Worm (Caenorhabditis elegans) whole organism, mixed stage, embryonic: ENCODE data around the gene mlp-1.

Source experiments
- M03D4.4 ChIP-seq: sonication (generic microtip); optimal IDR thresholded peaks from 2 replicates; lab custom pipeline; 2017; ENCODE audit warnings: mild to moderate bottlenecking, missing genetic modification characterization, missing compliant biosample characterization
- bed-3 ChIP-seq: fragments of 200-800 bp; sonication (Bioruptor generic); optimal IDR thresholded peaks from 3 replicates; lab custom pipeline; 2018; ENCODE audit warnings: mild to moderate bottlenecking, missing genetic modification characterization, moderate library complexity, missing compliant biosample characterization
- blmp-1 ChIP-seq: fragments of 150-350 bp; optimal IDR thresholded peaks from 2 replicates; lab custom pipeline; 2014; ENCODE audit warnings: missing biosample characterization, missing genetic modification characterization
- ceh-39 ChIP-seq: fragments of 150-350 bp; optimal IDR thresholded peaks from 2 replicates; lab custom pipeline; 2014; ENCODE audit warnings: missing biosample characterization, missing genetic modification characterization
- ceh-43 ChIP-seq: fragments of 200-800 bp; sonication (Bioruptor generic); optimal IDR thresholded peaks from 2 replicates; lab custom pipeline; 2018; ENCODE audit warnings: mild to moderate bottlenecking, missing genetic modification characterization, moderate library complexity, missing compliant biosample characterization
- ceh-83 ChIP-seq: fragments of 200-800 bp; sonication (Bioruptor generic); optimal IDR thresholded peaks from 2 replicates; lab custom pipeline; 2018; ENCODE audit warnings: mild to moderate bottlenecking, missing genetic modification characterization, missing compliant biosample characterization
- cnd-1 ChIP-seq: fragments of 200-800 bp; sonication (Bioruptor generic); optimal IDR thresholded peaks from 2 replicates; lab custom pipeline; 2018; ENCODE audit warnings: mild to moderate bottlenecking, missing genetic modification characterization, missing compliant biosample characterization
- drap-1 ChIP-seq: fragments of 200-800 bp; sonication (Bioruptor generic); optimal IDR thresholded peaks from 3 replicates; lab custom pipeline; 2018; ENCODE audit warnings: mild to moderate bottlenecking, missing genetic modification characterization, missing compliant biosample characterization
- elt-1 ChIP-seq: sonication (generic microtip); optimal IDR thresholded peaks from 2 replicates; lab custom pipeline; 2017; ENCODE audit warnings: missing genetic modification characterization, mild to moderate bottlenecking, missing compliant biosample characterization, antibody characterized with exemption, moderate library complexity, borderline replicate concordance; ENCODE audit not compliant: insufficient read depth
- elt-3 ChIP-seq: fragments of 150-350 bp; optimal IDR thresholded peaks from 2 replicates; lab custom pipeline; 2014; ENCODE audit warnings: missing biosample characterization, missing genetic modification characterization
- flh-1 ChIP-seq: fragments of 200-800 bp; sonication (Bioruptor generic); optimal IDR thresholded peaks from 2 replicates; lab custom pipeline; 2018; ENCODE audit warnings: mild to moderate bottlenecking, missing genetic modification characterization, moderate library complexity, missing compliant biosample characterization
- ham-2 ChIP-seq: fragments of 200-800 bp; sonication (Bioruptor generic); optimal IDR thresholded peaks from 2 replicates; lab custom pipeline; 2018; ENCODE audit warnings: mild to moderate bottlenecking, missing genetic modification characterization, missing compliant biosample characterization
- hlh-1 ChIP-seq: fragments of 150-350 bp; optimal IDR thresholded peaks from 2 replicates; lab custom pipeline; 2014; ENCODE audit warnings: missing biosample characterization, missing genetic modification reagents, missing genetic modification characterization
- lin-32 ChIP-seq: fragments of 200-800 bp; sonication (Bioruptor generic); optimal IDR thresholded peaks from 2 replicates; lab custom pipeline; 2018; ENCODE audit warnings: mild to moderate bottlenecking, missing genetic modification characterization, missing compliant biosample characterization
- lsy-2 ChIP-seq: fragments of 150-350 bp; optimal IDR thresholded peaks from 2 replicates; lab custom pipeline; 2014; ENCODE audit warnings: missing biosample characterization, missing genetic modification characterization
- mab-5 ChIP-seq: fragments of 150-350 bp; optimal IDR thresholded peaks from 2 replicates; lab custom pipeline; 2014; ENCODE audit warnings: missing biosample characterization, missing genetic modification characterization
- mep-1 ChIP-seq: fragments of 150-350 bp; optimal IDR thresholded peaks from 2 replicates; lab custom pipeline; 2017; ENCODE audit warnings: missing biosample characterization, missing genetic modification reagents, missing genetic modification characterization, inconsistent platforms
- nhr-12 ChIP-seq: fragments of 150-350 bp; optimal IDR thresholded peaks from 2 replicates; lab custom pipeline; 2014; ENCODE audit warnings: missing biosample characterization, missing genetic modification characterization
- nhr-2 ChIP-seq: fragments of 150-350 bp; optimal IDR thresholded peaks from 2 replicates; lab custom pipeline; 2014; ENCODE audit warnings: missing biosample characterization, missing genetic modification characterization
- nhr-237 ChIP-seq: fragments of 150-350 bp; optimal IDR thresholded peaks from 2 replicates; lab custom pipeline; 2014; ENCODE audit warnings: missing biosample characterization, missing genetic modification characterization
- nhr-28 ChIP-seq: fragments of 150-350 bp; optimal IDR thresholded peaks from 2 replicates; lab custom pipeline; 2014; ENCODE audit warnings: missing biosample characterization, missing genetic modification characterization
- nhr-76 ChIP-seq: sonication (generic microtip); optimal IDR thresholded peaks from 2 replicates; lab custom pipeline; 2017; ENCODE audit warnings: missing biosample characterization, missing genetic modification characterization
- pha-4 ChIP-seq: fragments of 150-350 bp; optimal IDR thresholded peaks from 2 replicates; lab custom pipeline; 2018; ENCODE audit warnings: missing biosample characterization, missing genetic modification reagents, missing genetic modification characterization
- sem-2 ChIP-seq: fragments of 200-800 bp; sonication (Bioruptor generic); optimal IDR thresholded peaks from 2 replicates; lab custom pipeline; 2018; ENCODE audit warnings: mild to moderate bottlenecking, missing genetic modification characterization, missing compliant biosample characterization
- sptf-1 ChIP-seq: sonication (generic microtip); optimal IDR thresholded peaks from 2 replicates; lab custom pipeline; 2017; ENCODE audit warnings: mild to moderate bottlenecking, missing genetic modification characterization, moderate library complexity, missing compliant biosample characterization
- tbx-8 ChIP-seq: fragments of 200-800 bp; sonication (Bioruptor generic); optimal IDR thresholded peaks from 2 replicates; lab custom pipeline; 2018; ENCODE audit warnings: mild to moderate bottlenecking, missing genetic modification characterization, moderate library complexity, missing compliant biosample characterization
- unc-120 ChIP-seq: sonication (generic microtip); optimal IDR thresholded peaks from 2 replicates; lab custom pipeline; 2017; ENCODE audit warnings: missing genetic modification characterization, missing compliant biosample characterization; ENCODE audit not compliant: poor library complexity, severe bottlenecking
- unc-39 ChIP-seq: fragments of 150-350 bp; optimal IDR thresholded peaks from 2 replicates; lab custom pipeline; 2014; ENCODE audit warnings: missing biosample characterization, missing genetic modification characterization
- unc-62 ChIP-seq: fragments of 150-350 bp; optimal IDR thresholded peaks from 2 replicates; lab custom pipeline; 2014; ENCODE audit warnings: missing biosample characterization, missing genetic modification reagents, missing genetic modification characterization
- ztf-11 ChIP-seq: fragments of 150-350 bp; optimal IDR thresholded peaks from 2 replicates; lab custom pipeline; 2014; ENCODE audit warnings: missing biosample characterization, missing genetic modification characterization

The mlp-1 gene

ce11 chrIII:5975005-5975730 lies at the start of gene mlp-1:
mlp-1 (minus strand) TSS chrIII:5975055.
- TF ChIP-seq nhr-2 (no peak), sem-2 (GFP tag; lab: Kevin White, UChicago) (no peak), unc-39 (tag; lab: Kevin White, UChicago) (no peak), mep-1 (tag; lab: Kevin White, UChicago) (no peak), elt-3 (tag; lab: Kevin White, UChicago) (no peak), unc-62 (peak; percentile 56), nhr-76 (no peak), cnd-1 (tag; lab: Kevin White, UChicago) (no peak), unc-120 (tag; lab: Kevin White, UChicago) (peak; percentile 15), hlh-1 (tag; lab: Kevin White, UChicago) (peak; percentile 86), ztf-11 (tag; lab: Kevin White, UChicago) (no peak), ceh-43 (GFP tag; lab: Kevin White, UChicago) (no peak), lsy-2 (tag; lab: Kevin White, UChicago) (no peak), ceh-39 (no peak), ham-2 (no peak), pha-4 (tag; lab: Kevin White, UChicago) (no peak), mab-5 (tag; lab: Kevin White, UChicago) (no peak)

- TF ChIP-seq mep-1 (tag; lab: Kevin White, UChicago) (peak; percentile 72), nhr-2 (peak; percentile 70), unc-120 (tag; lab: Kevin White, UChicago) (no peak)
These were observed 44.8 kb upstream of the mlp-1 start, which contains the start of the genes npp-10 and cyk-3 for ce11 chrIII:6019512-6020209. npp-10 (minus strand) TSS chrIII:6019562. cyk-3 (plus strand) TSS chrIII:6020159.

ce11 chrIII:6011310-6011709 lies 36.5 kb upstream of the mlp-1 start:
- TF ChIP-seq nhr-12 (tag; lab: Kevin White, UChicago) (no peak), nhr-28 (tag; lab: Kevin White, UChicago) (no peak), tbx-8 (no peak), ztf-11 (tag; lab: Kevin White, UChicago) (no peak), drap-1 (GFP tag; lab: Kevin White, UChicago) (no peak), M03D4.4 (tag; lab: Kevin White, UChicago) (no peak), elt-1 (tag; lab: Kevin White, UChicago) (no peak), ceh-39 (no peak), elt-3 (tag; lab: Kevin White, UChicago) (no peak)

ce11 chrIII:6008989-6009610 lies 34.2 kb upstream of the mlp-1 start, which contains the start of the genes gcna-1 and eftu-2:
gcna-1 (minus strand) TSS chrIII:6009084.
eftu-2 (plus strand) TSS chrIII:6009560.
- peak; percentile 92 for TF ChIP-seq lsy-2 (tag; lab: Kevin White, UChicago)
- TF ChIP-seq lin-32 (GFP tag; lab: Kevin White, UChicago): no peak
- TF ChIP-seq nhr-2: no peak
- TF ChIP-seq sptf-1 (tag; lab: Kevin White, UChicago): no peak
- TF ChIP-seq ceh-39: no peak

ce11 chrIII:6006453-6006852 lies 31.6 kb upstream of the mlp-1 start:
- TF ChIP-seq nhr-2 (no peak), elt-1 (tag; lab: Kevin White, UChicago) (no peak), ceh-39 (no peak), nhr-12 (tag; lab: Kevin White, UChicago) (no peak), blmp-1 (tag; lab: Kevin White, UChicago) (no peak)

ce11 chrIII:6002024-6002423 lies 27.2 kb upstream of the mlp-1 start:
- TF ChIP-seq nhr-2: no peak
- no peak for TF ChIP-seq sem-2 (GFP tag; lab: Kevin White, UChicago)
- no peak for TF ChIP-seq bed-3 (GFP tag; lab: Kevin White, UChicago)
- TF ChIP-seq drap-1 (GFP tag; lab: Kevin White, UChicago): no peak
- TF ChIP-seq ceh-39: no peak
- no peak for TF ChIP-seq M03D4.4 (tag; lab: Kevin White, UChicago)
- no peak for TF ChIP-seq ceh-83 (GFP tag; lab: Kevin White, UChicago)
- TF ChIP-seq nhr-237: no peak
- no peak for TF ChIP-seq unc-62
- no peak for TF ChIP-seq mab-5 (tag; lab: Kevin White, UChicago)
- TF ChIP-seq flh-1 (GFP tag; lab: Kevin White, UChicago): no peak
- TF ChIP-seq elt-1 (tag; lab: Kevin White, UChicago): no peak
